Worm (Caenorhabditis elegans): ENCODE measurements around the gene Y38H6C.21.

- TF ChIP-seq F57C9.4 (tag; optimal IDR thresholded peaks at IDR 0.05) (no peak), ets-4 (GFP tag; optimal IDR thresholded peaks at IDR 0.05) (no peak), F39B2.1 (GFP tag; IDR thresholded peaks at IDR 0.05) (no peak), cebp-2 (GFP tag; IDR thresholded peaks at IDR 0.05) (no peak), ama-1 (optimal IDR thresholded peaks at IDR 0.05) (no peak), ama-1 (GFP tag; optimal IDR thresholded peaks at IDR 0.05) (no peak)
Measured at ce11 chrV:20551096-20551495, 4.0 kb downstream of the Y38H6C.21 start, which contains the start of gene Y38H6C.20.
